Worm (Caenorhabditis elegans) whole organism, L3 larva: ENCODE results near the gene F36H9.1.

Source experiments
- ama-1 ChIP-seq: fragments of 150-350 bp; optimal IDR thresholded peaks from 2 replicates; lab custom pipeline; 2018
- ceh-28 ChIP-seq: fragments of 150-350 bp; optimal IDR thresholded peaks from 2 replicates; lab custom pipeline; 2014; ENCODE audit warnings: missing biosample characterization, missing genetic modification reagents, missing genetic modification characterization
- ceh-82 ChIP-seq: fragments of 150-350 bp; optimal IDR thresholded peaks from 2 replicates; lab custom pipeline; 2014; ENCODE audit warnings: missing biosample characterization, missing genetic modification characterization
- lin-39 ChIP-seq: fragments of 150-350 bp; optimal IDR thresholded peaks from 2 replicates; lab custom pipeline; 2018; ENCODE audit warnings: missing biosample characterization, missing genetic modification reagents, missing genetic modification characterization
- nhr-11 ChIP-seq: fragments of 150-350 bp; optimal IDR thresholded peaks from 2 replicates; lab custom pipeline; 2014; ENCODE audit warnings: missing biosample characterization, missing genetic modification characterization
- nhr-77 ChIP-seq: fragments of 150-350 bp; optimal IDR thresholded peaks from 2 replicates; lab custom pipeline; 2014; ENCODE audit warnings: missing biosample characterization, missing genetic modification characterization
- pha-4 ChIP-seq: fragments of 150-350 bp; optimal IDR thresholded peaks from 2 replicates; lab custom pipeline; 2014; ENCODE audit warnings: missing biosample characterization, missing genetic modification reagents, missing genetic modification characterization
- pqm-1 ChIP-seq: fragments of 150-350 bp; optimal IDR thresholded peaks from 2 replicates; lab custom pipeline; 2017; ENCODE audit warnings: missing biosample characterization, missing genetic modification characterization, inconsistent platforms
- snpc-4 ChIP-seq: fragments of 150-350 bp; optimal IDR thresholded peaks from 2 replicates; lab custom pipeline; 2014; ENCODE audit warnings: missing biosample characterization, missing genetic modification characterization
- ztf-11 ChIP-seq: fragments of 150-350 bp; optimal IDR thresholded peaks from 2 replicates; lab custom pipeline; 2014; ENCODE audit warnings: missing biosample characterization, missing genetic modification characterization

ce11 chrV:1845977-1846376 is 51.7 kb downstream of the F36H9.1 start, which contains the start of gene T10B5.7:
- TF ChIP-seq ceh-28 (tag; lab: Kevin White, UChicago) (no peak), ztf-11 (tag; lab: Kevin White, UChicago) (no peak), snpc-4 (tag; lab: Kevin White, UChicago) (no peak), nhr-77 (tag; lab: Kevin White, UChicago) (no peak), pqm-1 (tag; lab: Kevin White, UChicago) (peak; percentile 46), nhr-11 (tag; lab: Kevin White, UChicago) (no peak), lin-39 (tag; lab: Kevin White, UChicago) (no peak), ceh-82 (no peak), ama-1 (lab: Kevin White, UChicago) (no peak), pha-4 (tag; lab: Kevin White, UChicago) (no peak)
